Fruit fly (Drosophila melanogaster): Measurements from ENCODE around the gene CG44195.

CG44195 gene

DNA sequence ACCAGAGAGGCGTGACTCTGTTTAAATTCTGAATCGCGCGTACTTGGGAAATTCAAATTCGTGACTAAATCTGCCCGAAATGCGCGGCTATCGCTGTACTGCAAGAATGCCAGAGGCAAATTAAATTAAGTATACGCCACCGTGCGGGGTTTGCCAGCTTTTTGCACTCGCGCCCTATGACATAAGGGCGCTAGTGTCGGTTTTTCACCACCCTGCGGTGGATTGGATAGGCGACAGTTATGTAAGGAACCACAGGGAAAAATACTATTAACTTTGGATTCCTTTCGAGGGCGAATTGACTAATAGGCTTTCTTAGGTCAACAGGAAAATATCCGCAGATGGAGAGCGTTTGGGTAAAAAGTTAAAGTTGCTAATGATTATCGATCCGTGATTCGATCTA, at the start of gene CG44195:
CG44195 (minus strand) TSS at position 101 of the 400 bp plus-strand sequence.
- TF ChIP-seq ttk (optimal IDR thresholded peaks at IDR 0.05), result no peak

DNA sequence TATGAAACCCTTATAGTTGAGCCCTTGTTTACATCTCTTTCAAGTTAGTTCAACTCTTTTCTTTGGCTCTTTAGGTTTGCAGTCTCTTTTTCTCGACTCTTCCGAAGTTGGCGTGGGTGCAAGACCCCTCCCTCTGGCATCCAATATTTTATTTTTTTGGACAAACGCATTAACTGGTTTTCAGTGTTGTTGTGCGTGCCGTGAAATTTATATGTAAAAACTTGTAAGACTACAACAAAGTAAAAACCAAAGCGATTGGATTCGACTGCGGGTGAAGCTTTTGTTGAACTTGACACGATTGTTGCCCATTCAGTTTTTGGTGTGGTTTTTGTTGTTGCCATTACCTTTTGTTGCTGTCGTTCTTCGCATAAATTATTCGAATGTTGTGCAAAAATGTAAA, 48.3 kb upstream of the CG44195 start:
- TF ChIP-seq psq (optimal IDR thresholded peaks at IDR 0.05) (no peak), Sin3A (optimal IDR thresholded peaks at IDR 0.05) (no peak), ttk (optimal IDR thresholded peaks at IDR 0.05) (no peak), Myc (optimal IDR thresholded peaks at IDR 0.05) (no peak), insv (optimal IDR thresholded peaks at IDR 0.05) (no peak), h (optimal IDR thresholded peaks at IDR 0.05) (no peak)

DNA sequence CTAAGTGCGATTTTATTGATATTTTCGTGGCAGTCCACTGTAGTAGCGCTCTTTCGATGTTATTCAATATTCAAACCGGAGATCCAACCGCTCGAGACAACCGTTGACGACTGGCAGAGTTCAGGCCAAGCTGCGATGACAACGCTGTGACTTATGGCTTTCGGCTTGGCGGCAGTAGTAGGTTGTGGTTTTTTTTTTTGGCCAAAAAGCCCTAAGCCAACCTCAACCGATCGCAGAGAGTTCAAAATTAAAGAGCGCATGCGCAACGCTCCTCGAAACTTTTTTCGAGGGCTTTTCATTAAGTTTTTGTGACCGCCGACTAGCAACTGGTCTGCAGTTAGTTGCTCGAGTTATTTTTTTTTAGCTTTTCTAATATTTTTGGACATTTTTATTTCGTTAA, 47.5 kb upstream of the CG44195 start, which contains the start of gene Snmp2:
Snmp2 (minus strand) TSS at position 101 of the 400 bp plus-strand sequence.
- TF ChIP-seq Sin3A (optimal IDR thresholded peaks at IDR 0.05) (no peak), Myc (optimal IDR thresholded peaks at IDR 0.05) (no peak), h (optimal IDR thresholded peaks at IDR 0.05) (no peak), insv (optimal IDR thresholded peaks at IDR 0.05) (no peak), psq (optimal IDR thresholded peaks at IDR 0.05) (no peak), ttk (optimal IDR thresholded peaks at IDR 0.05) (no peak)

DNA sequence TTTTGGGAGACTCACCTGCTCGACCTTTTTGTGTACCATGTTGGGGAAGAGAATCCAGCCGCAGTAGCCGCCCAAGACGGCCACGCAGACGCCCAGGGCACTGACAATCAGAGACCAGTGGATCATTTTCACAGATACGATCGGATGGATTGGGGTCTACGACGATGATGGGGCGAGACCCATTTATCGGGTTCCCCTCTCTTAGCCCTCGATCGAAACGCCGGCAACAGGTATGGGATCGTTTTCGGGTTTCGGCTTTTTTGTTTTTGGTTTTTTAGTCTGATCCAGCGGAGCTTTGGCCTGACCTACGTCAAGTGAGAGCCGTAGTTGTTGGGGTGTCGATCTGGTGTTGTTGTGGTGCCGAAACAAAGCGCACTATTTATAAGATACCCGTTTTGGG, 46.5 kb upstream of the CG44195 start:
- TF ChIP-seq Myc (optimal IDR thresholded peaks at IDR 0.05) (no peak), psq (optimal IDR thresholded peaks at IDR 0.05) (no peak), insv (optimal IDR thresholded peaks at IDR 0.05) (no peak), Sin3A (optimal IDR thresholded peaks at IDR 0.05) (no peak), ttk (optimal IDR thresholded peaks at IDR 0.05) (no peak), h (optimal IDR thresholded peaks at IDR 0.05) (no peak)

DNA sequence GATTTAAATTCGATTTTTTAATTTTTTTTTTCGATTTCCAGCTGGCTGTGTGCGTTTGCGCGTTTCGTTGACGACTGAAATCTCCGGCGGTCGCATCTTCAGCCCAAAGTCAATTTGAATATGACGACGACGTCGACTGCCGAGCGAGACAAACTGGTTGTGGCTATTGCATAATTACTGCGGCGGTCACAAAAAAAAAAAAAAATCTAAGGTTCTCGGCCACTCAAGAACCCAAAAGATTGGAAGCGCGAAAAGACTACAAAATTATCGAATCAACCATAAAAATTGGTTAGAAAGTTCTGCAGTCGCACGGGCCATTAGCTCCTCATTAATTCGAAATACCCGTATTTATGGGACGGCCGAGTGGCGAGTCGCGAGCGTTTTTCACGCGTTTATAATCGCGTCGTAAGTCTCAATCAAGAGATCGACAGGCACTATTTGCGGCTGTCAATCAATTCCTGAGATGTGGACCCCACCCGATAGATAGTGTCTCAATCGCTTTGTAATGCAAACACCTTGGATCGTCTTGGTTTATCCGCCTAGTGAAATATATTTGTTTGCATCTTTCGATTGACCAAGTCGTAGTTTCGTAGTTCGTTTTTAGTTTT, 36.8 kb upstream of the CG44195 start, which contains the start of gene CG8492:
CG8492 (minus strand) TSS at position 51 of the 608 bp plus-strand sequence.
- no peak for TF ChIP-seq h (optimal IDR thresholded peaks at IDR 0.05)
- TF ChIP-seq ttk (optimal IDR thresholded peaks at IDR 0.05), result no peak
- no peak for TF ChIP-seq Sin3A (optimal IDR thresholded peaks at IDR 0.05)

DNA sequence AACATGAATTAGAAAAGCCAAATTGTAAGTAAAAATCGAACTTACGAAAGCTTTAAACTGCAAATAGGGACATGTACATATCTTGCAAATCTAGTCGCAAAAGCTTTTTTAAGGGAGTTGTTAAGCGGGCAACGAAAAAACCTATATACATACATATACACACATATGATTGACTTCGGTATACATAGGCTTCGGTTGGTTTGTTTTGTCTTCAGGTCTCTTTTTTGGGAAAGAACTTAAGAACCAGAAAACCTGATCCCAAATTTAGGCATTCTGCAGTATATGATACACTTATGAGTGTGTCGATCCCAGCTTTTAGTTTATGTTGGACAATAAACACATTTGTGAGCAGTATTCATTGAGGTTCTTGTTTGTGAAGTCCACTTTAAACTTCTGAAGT, 31.2 kb upstream of the CG44195 start:
- TF ChIP-seq ttk (optimal IDR thresholded peaks at IDR 0.05) (no peak), Sin3A (optimal IDR thresholded peaks at IDR 0.05) (no peak), Myc (optimal IDR thresholded peaks at IDR 0.05) (no peak), psq (optimal IDR thresholded peaks at IDR 0.05) (no peak), insv (optimal IDR thresholded peaks at IDR 0.05) (no peak), h (optimal IDR thresholded peaks at IDR 0.05) (no peak)

DNA sequence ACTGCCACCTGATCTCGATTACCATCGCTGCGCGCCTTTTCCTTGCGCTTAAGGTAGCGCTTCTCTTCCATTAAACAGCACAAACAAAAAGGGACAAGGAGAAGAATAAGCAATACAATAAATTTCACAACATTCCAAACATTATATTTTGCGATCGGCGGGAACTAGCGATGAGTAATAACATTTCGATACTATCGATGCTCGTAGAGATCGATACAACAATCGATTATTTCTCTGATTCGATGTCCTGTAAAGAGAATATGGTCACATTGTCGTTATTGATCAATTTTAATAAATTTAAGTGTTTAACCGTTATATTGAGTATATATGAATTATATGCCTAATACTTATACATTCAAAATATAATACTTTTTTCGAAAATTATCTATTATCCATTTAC, 30.8 kb upstream of the CG44195 start, which contains the start of gene CG7457:
CG7457 (minus strand) TSS at position 189 of the 400 bp plus-strand sequence.
- TF ChIP-seq Myc (optimal IDR thresholded peaks at IDR 0.05) (no peak), Sin3A (optimal IDR thresholded peaks at IDR 0.05) (no peak), ttk (optimal IDR thresholded peaks at IDR 0.05) (no peak), h (optimal IDR thresholded peaks at IDR 0.05) (no peak), psq (optimal IDR thresholded peaks at IDR 0.05) (no peak), insv (optimal IDR thresholded peaks at IDR 0.05) (no peak)

DNA sequence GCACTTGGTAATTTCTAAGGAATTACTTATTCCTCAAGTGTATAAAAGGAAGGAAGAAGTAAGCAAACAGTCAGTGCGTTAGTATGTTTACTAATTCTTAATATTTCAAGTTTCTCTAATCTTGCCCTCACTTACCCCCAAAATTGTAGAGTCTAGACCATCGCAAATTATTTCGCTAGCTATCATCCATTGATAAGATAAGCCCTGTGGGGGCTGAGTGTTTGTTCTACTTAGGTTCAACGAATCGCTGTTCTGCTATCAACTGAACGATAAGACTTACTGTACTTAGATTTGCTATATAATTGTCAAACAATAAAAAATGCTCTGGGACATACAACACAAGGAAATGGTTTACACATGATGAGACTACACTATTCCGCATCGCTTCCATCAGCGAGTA, 26.1 kb upstream of the CG44195 start:
- no peak for TF ChIP-seq Sin3A (optimal IDR thresholded peaks at IDR 0.05)
- TF ChIP-seq psq (optimal IDR thresholded peaks at IDR 0.05), result no peak
- TF ChIP-seq Myc (optimal IDR thresholded peaks at IDR 0.05), result no peak
- no peak for TF ChIP-seq ttk (optimal IDR thresholded peaks at IDR 0.05)
- TF ChIP-seq insv (optimal IDR thresholded peaks at IDR 0.05), result no peak
- TF ChIP-seq h (optimal IDR thresholded peaks at IDR 0.05), result no peak

DNA sequence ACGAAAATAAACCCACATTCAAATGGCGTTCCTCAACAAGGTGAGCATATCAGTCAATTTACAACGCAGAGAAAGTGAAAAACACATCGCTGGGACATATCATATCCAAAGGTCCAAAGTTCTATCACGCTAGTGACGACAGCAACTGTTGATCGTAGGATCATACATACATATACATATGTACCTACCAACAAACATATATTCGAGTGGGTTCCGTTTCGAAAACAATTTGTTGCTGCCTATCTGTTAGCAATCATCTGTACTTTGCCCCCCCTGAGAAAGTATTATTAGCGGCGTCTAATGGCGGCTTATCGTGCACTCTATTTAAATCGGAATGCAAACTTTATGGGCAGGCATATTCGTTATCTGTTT, 23.9 kb upstream of the CG44195 start:
- TF ChIP-seq Sin3A (optimal IDR thresholded peaks at IDR 0.05), result no peak
- no peak for TF ChIP-seq Myc (optimal IDR thresholded peaks at IDR 0.05)
- no peak for TF ChIP-seq insv (optimal IDR thresholded peaks at IDR 0.05)
- TF ChIP-seq h (optimal IDR thresholded peaks at IDR 0.05), result no peak
- no peak for TF ChIP-seq ttk (optimal IDR thresholded peaks at IDR 0.05)
- TF ChIP-seq psq (optimal IDR thresholded peaks at IDR 0.05), result no peak

DNA sequence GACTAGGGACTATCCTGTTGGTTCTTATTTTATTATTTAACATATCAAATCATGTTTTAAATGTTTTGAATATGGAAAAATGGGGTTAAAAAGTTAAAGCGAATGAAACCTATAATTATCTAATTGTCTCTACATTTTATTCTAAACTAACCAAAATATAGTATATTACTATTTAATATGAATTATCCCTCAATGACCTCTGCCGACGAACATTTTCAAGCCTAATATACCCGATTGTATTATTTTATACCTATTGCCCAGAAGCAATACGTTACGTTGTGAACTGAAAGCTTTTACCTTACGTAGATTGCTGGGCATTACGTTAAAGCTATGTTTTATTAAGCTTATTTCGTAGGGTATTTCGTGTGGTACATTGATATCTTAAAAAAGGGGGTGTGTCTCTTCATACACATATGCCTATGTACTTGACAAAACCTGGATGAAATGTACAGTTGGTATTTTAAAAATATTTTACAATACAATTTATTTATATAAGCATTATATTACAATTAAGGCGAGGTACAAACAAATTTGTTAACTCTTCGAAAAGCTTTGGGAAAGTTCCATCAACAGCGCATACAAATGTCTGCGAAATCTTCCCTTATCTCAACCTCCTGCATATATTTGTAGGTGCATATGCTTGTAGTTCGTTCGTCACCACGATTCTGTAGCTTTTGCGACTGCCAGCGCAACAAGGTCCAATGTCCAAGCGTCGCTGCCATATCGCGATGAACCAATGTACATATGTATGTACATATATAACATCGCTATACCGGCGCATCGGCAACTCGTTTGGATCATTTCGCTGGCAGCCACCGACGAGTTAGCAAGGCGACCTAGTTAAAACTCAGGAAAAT, 23.3 kb upstream of the CG44195 start, which contains the start of gene Mcad:
Mcad (plus strand) TSS at position 790 of the 857 bp plus-strand sequence.
- TF ChIP-seq h (optimal IDR thresholded peaks at IDR 0.05) (no peak), Myc (optimal IDR thresholded peaks at IDR 0.05) (no peak), psq (optimal IDR thresholded peaks at IDR 0.05) (no peak), ttk (optimal IDR thresholded peaks at IDR 0.05) (no peak), Sin3A (optimal IDR thresholded peaks at IDR 0.05) (no peak), insv (optimal IDR thresholded peaks at IDR 0.05) (no peak)

DNA sequence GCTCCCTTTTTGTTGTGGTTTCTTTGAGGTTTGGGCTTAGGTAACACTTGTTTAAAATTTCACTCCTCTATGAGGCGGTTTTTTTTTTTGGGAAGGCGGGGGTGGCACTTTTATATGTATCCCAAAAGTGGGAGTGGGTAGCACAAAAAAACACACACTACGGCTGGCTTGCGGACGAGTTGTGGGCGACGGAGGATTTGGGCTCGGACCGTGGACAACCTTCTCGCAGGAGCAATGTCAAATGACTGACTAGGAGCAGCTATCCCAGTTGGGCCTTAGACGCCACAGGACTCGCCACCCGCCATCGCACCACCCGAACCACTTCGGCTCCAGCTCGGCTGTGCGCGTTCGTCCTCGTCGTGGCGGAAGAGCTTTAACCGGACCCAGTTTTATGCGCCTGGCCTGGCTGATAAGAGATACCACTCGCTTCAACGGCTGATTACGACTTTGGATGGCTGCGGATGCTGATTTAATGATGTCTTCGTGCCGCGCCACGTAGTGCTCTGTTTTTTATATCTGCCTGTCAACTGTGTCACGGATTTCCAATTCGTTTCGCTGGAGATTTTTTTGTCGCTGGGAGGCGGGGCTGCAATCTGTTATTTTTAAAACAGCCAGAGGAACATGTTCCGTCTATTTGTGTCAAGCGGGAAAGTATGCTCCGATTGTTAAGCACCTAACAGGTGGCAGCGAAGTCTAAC, 22.6 kb upstream of the CG44195 start, which contains the start of gene Ank2:
Ank2 (minus strand) TSS at position 533 of the 698 bp plus-strand sequence.
- no peak for TF ChIP-seq Myc (optimal IDR thresholded peaks at IDR 0.05)
- TF ChIP-seq h (optimal IDR thresholded peaks at IDR 0.05), result no peak
- TF ChIP-seq insv (optimal IDR thresholded peaks at IDR 0.05), result no peak
- TF ChIP-seq psq (optimal IDR thresholded peaks at IDR 0.05), result no peak
- no peak for TF ChIP-seq ttk (optimal IDR thresholded peaks at IDR 0.05)
- TF ChIP-seq Sin3A (optimal IDR thresholded peaks at IDR 0.05), result no peak

Data from Kc167 (cell line).